Fruit fly (Drosophila melanogaster): ENCODE results near the gene cas.

Gene cas

DNA sequence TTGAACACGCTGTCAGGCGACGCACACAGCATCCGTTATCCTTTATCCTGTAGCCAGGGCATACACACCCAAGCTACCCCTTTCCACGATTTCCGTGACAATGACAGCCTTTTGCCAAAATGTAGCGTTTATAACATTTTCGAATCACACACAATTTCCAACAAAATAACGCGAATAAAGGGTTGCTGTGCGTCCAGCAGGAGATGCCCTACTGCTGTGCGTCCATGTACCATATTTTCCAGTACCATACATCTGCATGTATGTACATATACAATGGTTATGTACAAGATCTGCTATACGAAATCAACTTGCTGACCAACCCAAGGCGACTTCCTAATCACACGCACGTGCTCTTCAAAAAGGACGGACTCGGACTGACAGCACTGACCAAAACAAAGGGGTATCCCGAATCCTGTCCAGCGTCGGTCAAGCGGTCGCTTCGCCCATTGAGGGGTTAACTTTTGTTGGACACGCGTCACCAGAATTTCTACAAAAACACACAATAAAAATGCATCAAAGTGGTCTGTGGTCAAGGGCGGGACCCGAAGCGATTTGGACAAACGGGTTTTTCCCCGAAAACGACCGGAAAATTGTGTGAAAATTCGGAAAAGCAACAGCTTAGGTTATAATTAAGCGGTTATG, 11.2 kb upstream of the cas start:
- TF ChIP-seq sage (GFP tag; optimal IDR thresholded peaks at IDR 0.05) = no peak
- TF ChIP-seq Dfd (GFP tag; optimal IDR thresholded peaks at IDR 0.05) = no peak
- no peak for TF ChIP-seq ey (GFP tag; optimal IDR thresholded peaks at IDR 0.05)
- no peak for TF ChIP-seq dl (GFP tag; optimal IDR thresholded peaks at IDR 0.05; ENCODE audit: insufficient read depth in 1 of 2, partially characterized antibody in 2 of 2)

DNA sequence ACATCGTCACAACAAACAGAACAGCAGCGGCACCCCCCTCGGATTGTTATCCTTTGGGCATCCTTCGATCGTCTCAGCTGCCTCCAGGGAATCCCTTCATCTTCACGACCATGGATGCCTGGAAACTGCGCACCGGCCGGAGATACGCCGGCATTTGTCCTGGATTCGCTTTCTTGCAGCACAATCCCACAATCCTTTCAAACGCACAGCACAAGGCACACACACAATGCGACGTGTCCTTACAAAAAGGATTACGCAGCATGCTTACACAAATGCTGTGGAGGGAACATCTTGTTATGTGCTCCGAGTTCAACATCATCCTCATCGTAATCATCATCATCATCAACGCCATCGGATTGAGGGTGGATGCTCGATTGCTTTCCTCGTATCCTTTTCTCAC, 6.5 kb upstream of the cas start:
- no peak for TF ChIP-seq brk (GFP tag; optimal IDR thresholded peaks at IDR 0.05)
- no peak for TF ChIP-seq lola (GFP tag; optimal IDR thresholded peaks at IDR 0.05)
- TF ChIP-seq jim (GFP tag; optimal IDR thresholded peaks at IDR 0.05) = no peak

DNA sequence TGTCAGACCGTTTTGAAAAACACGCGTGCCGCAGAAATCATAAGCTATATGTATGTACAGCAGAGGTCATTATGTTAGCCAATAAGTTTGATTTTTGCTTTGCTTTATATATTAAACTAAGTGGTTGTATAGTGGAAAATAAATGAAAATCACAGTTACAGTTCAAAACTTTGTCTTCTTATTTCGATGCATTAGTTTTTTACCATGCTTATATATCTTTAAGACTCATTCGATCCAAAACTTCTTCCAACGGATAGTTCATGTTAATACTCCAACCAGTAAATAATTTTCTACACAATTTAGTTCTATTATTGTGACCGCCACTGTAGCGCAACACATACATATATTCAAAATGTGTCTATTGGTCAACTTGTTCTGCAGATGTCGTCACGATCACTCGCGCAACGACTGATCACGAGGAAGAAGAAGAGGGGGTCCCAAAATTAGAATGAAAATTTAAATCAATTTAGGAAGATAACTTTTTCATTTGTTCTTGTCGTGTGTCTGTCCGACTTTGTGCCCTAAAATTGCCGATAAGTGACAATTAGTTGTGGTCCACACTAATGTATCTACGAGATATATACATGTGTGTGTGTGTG, 11.0 kb downstream of the cas start:
- TF ChIP-seq dmrt93B (GFP tag; optimal IDR thresholded peaks at IDR 0.05) (peak; percentile 22), rgr (GFP tag; optimal IDR thresholded peaks at IDR 0.05) (peak; percentile 26), dsf (GFP tag; optimal IDR thresholded peaks at IDR 0.05; ENCODE audit: borderline replicate concordance) (no peak), sage (GFP tag; optimal IDR thresholded peaks at IDR 0.05) (no peak), sv (GFP tag; optimal IDR thresholded peaks at IDR 0.05) (peak; percentile 7), h (GFP tag; optimal IDR thresholded peaks at IDR 0.05) (peak; percentile 63), ey (GFP tag; optimal IDR thresholded peaks at IDR 0.05) (peak; percentile 40), foxo (GFP tag; optimal IDR thresholded peaks at IDR 0.05) (peak in 1 of 2 experiments; percentile 53), HLH106 (tag; optimal IDR thresholded peaks at IDR 0.05) (peak; percentile 53), tai (GFP tag; optimal IDR thresholded peaks at IDR 0.05) (no peak)

DNA sequence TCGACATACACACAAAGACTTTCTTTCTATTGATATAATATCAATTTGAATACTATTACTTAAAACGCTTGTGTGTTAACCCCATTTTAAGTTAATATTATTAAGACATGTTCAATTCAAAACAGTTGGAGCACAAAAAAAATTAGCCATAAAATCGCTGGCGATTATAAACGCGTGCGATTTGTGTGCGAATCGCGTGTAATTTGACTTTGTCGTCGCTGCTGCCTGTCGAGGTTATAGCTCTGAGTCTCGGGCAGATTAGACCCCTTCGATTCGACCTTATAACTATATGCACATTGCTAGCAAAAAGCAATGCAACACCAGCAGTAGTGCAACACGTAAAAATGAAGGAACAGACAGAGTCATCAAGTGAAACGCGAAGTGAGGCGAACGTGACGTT, 11.6 kb downstream of the cas start:
- no peak for TF ChIP-seq Vsx2 (GFP tag; optimal IDR thresholded peaks at IDR 0.05; ENCODE audit: partially characterized antibody)
- peak; percentile 46 for TF ChIP-seq Myc (optimal IDR thresholded peaks at IDR 0.05)

DNA sequence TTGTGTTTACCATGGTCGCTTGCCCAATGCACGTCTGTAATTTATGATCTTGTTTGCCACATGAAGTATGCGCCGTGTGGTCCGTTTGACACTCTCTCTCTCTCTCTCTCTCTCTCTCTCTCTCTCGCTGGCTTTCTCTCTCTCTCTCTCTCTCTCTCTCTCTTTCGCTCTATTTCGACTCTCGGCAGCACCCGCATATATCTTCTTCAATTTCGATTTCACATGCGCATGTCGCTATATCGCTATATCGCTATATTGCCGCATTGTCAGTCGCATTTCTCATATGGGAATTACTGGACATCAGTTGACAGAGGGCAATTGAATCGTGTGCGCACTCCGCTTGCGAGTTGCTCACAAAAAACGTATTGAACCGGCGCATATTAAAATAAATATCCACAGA, 15.5 kb downstream of the cas start:
- TF ChIP-seq Dif (GFP tag; optimal IDR thresholded peaks at IDR 0.05; ENCODE audit: partially characterized antibody) (peak; percentile 48), dmrt93B (GFP tag; optimal IDR thresholded peaks at IDR 0.05) (no peak), ey (GFP tag; optimal IDR thresholded peaks at IDR 0.05) (no peak), dl (GFP tag; optimal IDR thresholded peaks at IDR 0.05; ENCODE audit: insufficient read depth in 1 of 2, partially characterized antibody in 2 of 2) (peak in 1 of 2 experiments; percentile 32)

DNA sequence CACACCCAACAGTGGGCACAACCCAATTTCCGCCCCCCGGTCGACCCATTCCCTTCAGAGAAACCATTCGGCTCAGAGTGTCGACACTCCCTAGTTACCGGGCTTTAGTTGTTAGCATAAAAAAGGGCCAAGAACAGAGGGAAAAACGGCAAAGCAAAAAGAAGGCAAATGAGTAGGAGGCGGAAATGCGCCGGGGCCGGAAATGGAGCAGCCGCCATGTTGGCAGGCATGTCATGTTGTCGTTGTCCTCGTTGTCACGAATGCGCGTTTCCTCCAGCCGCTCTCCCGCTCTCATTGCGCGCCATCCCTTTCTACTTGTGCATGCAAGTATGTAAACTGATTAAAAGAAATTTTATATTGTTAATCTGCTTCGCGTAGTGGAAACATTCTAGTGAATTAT, 20.2 kb downstream of the cas start:
- TF ChIP-seq pan (optimal IDR thresholded peaks at IDR 0.05) = no peak

DNA sequence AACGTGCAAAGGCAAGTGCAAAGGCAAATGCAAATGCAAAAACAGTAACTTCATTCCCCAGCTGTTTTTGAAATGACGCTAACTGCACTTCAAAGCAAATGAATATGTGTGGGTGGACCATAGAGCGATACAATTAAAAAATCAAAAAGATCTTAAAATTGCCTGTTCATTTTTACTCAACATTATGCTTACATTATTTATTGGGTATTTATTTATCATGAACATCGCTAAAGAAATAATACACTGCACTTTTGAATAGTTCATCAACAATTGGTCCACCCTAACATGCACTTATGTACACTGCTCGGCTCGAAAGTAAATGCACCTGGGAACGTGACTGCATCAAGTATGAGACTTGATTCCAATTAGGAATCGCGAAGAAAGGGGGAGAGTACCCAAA, 22.1 kb downstream of the cas start:
- no peak for TF ChIP-seq Jra (GFP tag; optimal IDR thresholded peaks at IDR 0.05)
- TF ChIP-seq h (GFP tag; optimal IDR thresholded peaks at IDR 0.05) = peak; percentile 6
- TF ChIP-seq Mio (GFP tag; optimal IDR thresholded peaks at IDR 0.05) = no peak
- TF ChIP-seq pan (optimal IDR thresholded peaks at IDR 0.05) = no peak
- TF ChIP-seq Rel (GFP tag; optimal IDR thresholded peaks at IDR 0.05) = no peak
- TF ChIP-seq Rel (tag; optimal IDR thresholded peaks at IDR 0.05) = no peak
- no peak for TF ChIP-seq CG32264 (GFP tag; optimal IDR thresholded peaks at IDR 0.05)
- TF ChIP-seq rgr (GFP tag; optimal IDR thresholded peaks at IDR 0.05) = no peak
- TF ChIP-seq Hr78 (GFP tag; optimal IDR thresholded peaks at IDR 0.05) = no peak

DNA sequence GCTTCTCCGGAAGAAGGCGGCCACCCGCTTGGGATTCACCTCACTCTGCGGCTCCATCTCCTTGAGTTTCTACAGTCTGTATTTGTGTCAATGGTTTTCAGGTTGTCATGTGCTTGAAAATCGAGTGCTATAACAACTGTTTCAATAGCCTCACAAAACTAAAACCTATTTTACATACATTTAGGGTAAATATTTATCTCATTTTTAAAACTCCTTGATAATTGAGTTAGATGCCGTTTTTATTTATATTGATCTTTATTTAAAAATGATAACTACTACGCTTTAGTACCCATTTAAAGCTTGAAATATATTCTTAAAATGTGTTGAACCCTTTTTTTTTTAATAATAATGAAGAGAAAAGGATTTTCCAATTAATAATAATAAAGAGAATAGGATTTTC, 23.4 kb downstream of the cas start, which contains the start of gene CG2104:
CG2104 (minus strand) TSS at position 101 of the 400 bp plus-strand sequence.
- TF ChIP-seq psq (GFP tag; optimal IDR thresholded peaks at IDR 0.05) (no peak), CG9705 (GFP tag; optimal IDR thresholded peaks at IDR 0.05) (no peak), dsf (GFP tag; optimal IDR thresholded peaks at IDR 0.05; ENCODE audit: borderline replicate concordance) (no peak), Hr78 (GFP tag; optimal IDR thresholded peaks at IDR 0.05) (no peak), br (GFP tag; optimal IDR thresholded peaks at IDR 0.05) (no peak), usp (GFP tag; optimal IDR thresholded peaks at IDR 0.05) (no peak), Hnf4 (GFP tag; optimal IDR thresholded peaks at IDR 0.05) (no peak), sage (GFP tag; optimal IDR thresholded peaks at IDR 0.05) (no peak), CG32264 (GFP tag; optimal IDR thresholded peaks at IDR 0.05) (no peak), ey (GFP tag; optimal IDR thresholded peaks at IDR 0.05) (no peak), Vsx2 (GFP tag; optimal IDR thresholded peaks at IDR 0.05; ENCODE audit: partially characterized antibody) (no peak), jim (GFP tag; optimal IDR thresholded peaks at IDR 0.05) (no peak), dl (GFP tag; optimal IDR thresholded peaks at IDR 0.05; ENCODE audit: insufficient read depth in 1 of 2, partially characterized antibody in 2 of 2) (no peak), rgr (GFP tag; optimal IDR thresholded peaks at IDR 0.05) (no peak)

Data from whole organism, wandering third instar larva.